Comparison of ENCODE assay signal across 4 worm cellular contexts in the genomic region with DNA sequence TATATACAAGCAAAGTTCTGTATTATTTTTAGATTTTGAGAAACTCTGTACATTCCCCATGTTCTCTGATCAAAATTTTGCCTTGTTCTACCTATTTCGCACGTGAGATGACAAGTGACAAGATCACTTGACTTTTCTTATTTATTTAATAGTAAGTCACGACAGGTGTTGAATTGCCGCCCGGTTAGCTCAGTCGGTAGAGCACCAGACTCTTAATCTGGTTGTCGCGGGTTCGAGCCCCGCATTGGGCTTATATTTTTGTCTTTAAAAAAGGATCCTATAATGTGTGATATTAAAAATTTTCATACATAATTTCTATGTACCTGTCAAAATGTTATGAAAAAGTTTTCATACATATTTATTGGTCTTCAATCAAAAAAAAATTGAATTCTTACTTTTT.
TF ChIP-seq lines count a peak whose summit lies in the region.

No protein-coding gene starts in this region.

TF ChIP-seq in whole organism, L1 larva, 84 proteins besides CTCF, POLR2A, EP300 and RAD21 (continued from another document and continues in another):
- TF ChIP-seq ceh-63 (GFP tag; optimal IDR thresholded peaks at IDR 0.05; lab: Kevin White, UChicago) (no peak), nhr-90 (tag; optimal IDR thresholded peaks at IDR 0.05; lab: Kevin White, UChicago; ENCODE audit: poor library complexity) (peak; percentile 25), mep-1 (tag; optimal IDR thresholded peaks at IDR 0.05; lab: Kevin White, UChicago) (no peak), elt-2 (tag; optimal IDR thresholded peaks at IDR 0.05; lab: Kevin White, UChicago) (peak; percentile 33), lin-35 (GFP tag; optimal IDR thresholded peaks at IDR 0.05; lab: Kevin White, UChicago) (peak in 1 of 2 experiments; percentile 51), ceh-90 (tag; optimal IDR thresholded peaks at IDR 0.05; lab: Kevin White, UChicago) (no peak), C16A3.4 (tag; optimal IDR thresholded peaks at IDR 0.05; lab: Kevin White, UChicago) (peak; percentile 14), fos-1 (tag; optimal IDR thresholded peaks at IDR 0.05; lab: Kevin White, UChicago) (no peak), grh-1 (GFP tag; IDR thresholded peaks at IDR 0.05; lab: Robert Waterston, UW) (no peak), pqm-1 (tag; optimal IDR thresholded peaks at IDR 0.05; lab: Kevin White, UChicago) (no peak), lin-14 (GFP tag; optimal IDR thresholded peaks at IDR 0.05; lab: Kevin White, UChicago) (no peak), egl-13 (tag; optimal IDR thresholded peaks at IDR 0.05; lab: Kevin White, UChicago) (no peak), nhr-237 (tag; optimal IDR thresholded peaks at IDR 0.05; lab: Kevin White, UChicago) (no peak), unc-30 (tag; optimal IDR thresholded peaks at IDR 0.05; lab: Kevin White, UChicago) (no peak), skn-1 (tag; optimal IDR thresholded peaks at IDR 0.05; lab: Kevin White, UChicago) (no peak), nhr-77 (tag; optimal IDR thresholded peaks at IDR 0.05; lab: Kevin White, UChicago) (no peak), Y116A8C.19 (tag; optimal IDR thresholded peaks at IDR 0.05; lab: Kevin White, UChicago; ENCODE audit: borderline replicate concordance) (no peak), F16B12.6 (tag; optimal IDR thresholded peaks at IDR 0.05; lab: Kevin White, UChicago) (no peak), nhr-85 (tag; lab: Kevin White, UChicago) (peak; percentile 60), rnt-1 (tag; optimal IDR thresholded peaks at IDR 0.05; lab: Kevin White, UChicago) (peak; percentile 41), jun-1 (tag; optimal IDR thresholded peaks at IDR 0.05; lab: Kevin White, UChicago) (no peak), aha-1 (tag; optimal IDR thresholded peaks at IDR 0.05; lab: Kevin White, UChicago) (no peak), nhr-12 (tag; optimal IDR thresholded peaks at IDR 0.05; lab: Kevin White, UChicago) (no peak), efl-1 (optimal IDR thresholded peaks at IDR 0.05; lab: Kevin White, UChicago) (no peak), efl-1 (GFP tag; optimal IDR thresholded peaks at IDR 0.05 in 1 of 2; lab: Kevin White, UChicago) (peak in 1 of 2 experiments; percentile 64), lin-15B (tag; optimal IDR thresholded peaks at IDR 0.05; lab: Kevin White, UChicago) (no peak), sox-4 (tag; optimal IDR thresholded peaks at IDR 0.05; lab: Kevin White, UChicago) (no peak), zag-1 (tag; optimal IDR thresholded peaks at IDR 0.05; lab: Kevin White, UChicago) (no peak), lsy-2 (tag; optimal IDR thresholded peaks at IDR 0.05; lab: Kevin White, UChicago) (peak in 1 of 2 experiments; percentile 14), egl-27 (tag; optimal IDR thresholded peaks at IDR 0.05; lab: Kevin White, UChicago) (no peak), swsn-7 (tag; optimal IDR thresholded peaks at IDR 0.05; lab: Kevin White, UChicago) (no peak), unc-86 (tag; optimal IDR thresholded peaks at IDR 0.05; lab: Kevin White, UChicago) (no peak), nhr-71 (tag; optimal IDR thresholded peaks at IDR 0.05; lab: Kevin White, UChicago) (peak; percentile 68)

TF ChIP-seq in whole organism, L2 larva, 48 proteins besides CTCF, POLR2A, EP300 and RAD21 (continued from another document):
- TF ChIP-seq sma-3 (GFP tag; optimal IDR thresholded peaks at IDR 0.05; lab: Kevin White, UChicago) (peak; percentile 4), lsy-2 (tag; optimal IDR thresholded peaks at IDR 0.05; lab: Kevin White, UChicago) (no peak), aly-2 (tag; optimal IDR thresholded peaks at IDR 0.05; lab: Kevin White, UChicago) (no peak), nhr-21 (tag; optimal IDR thresholded peaks at IDR 0.05; lab: Kevin White, UChicago) (no peak)

TF ChIP-seq in whole organism, L4 larva, 104 proteins besides CTCF, POLR2A, EP300 and RAD21 (continued from another document and continues in another):
- peak; percentile 77; the same call in 1 of the 2 replicates for TF ChIP-seq F26F4.8 (GFP tag; conservative IDR thresholded peaks at IDR 0.05; lab: Robert Waterston, UW)
- TF ChIP-seq spr-3 (GFP tag; optimal IDR thresholded peaks at IDR 0.05; lab: Kevin White, UChicago), result no peak
- TF ChIP-seq mdl-1 (tag; optimal IDR thresholded peaks at IDR 0.05; lab: Kevin White, UChicago), result no peak
- no peak for TF ChIP-seq zip-2 (tag; optimal IDR thresholded peaks at IDR 0.05; lab: Kevin White, UChicago)
- 0 out of 2 replicates have a peak, but pooled peaks have one; percentile 15 for TF ChIP-seq Y75B8A.6 (GFP tag; IDR thresholded peaks at IDR 0.05; lab: Robert Waterston, UW)
- no peak for TF ChIP-seq T20F7.1 (GFP tag; optimal IDR thresholded peaks at IDR 0.05; lab: Kevin White, UChicago)
- peak; percentile 85 for TF ChIP-seq snpc-1.2 (GFP tag; IDR thresholded peaks at IDR 0.05; lab: Robert Waterston, UW)
- no peak for TF ChIP-seq unc-130 (GFP tag; optimal IDR thresholded peaks at IDR 0.05; lab: Kevin White, UChicago)
- TF ChIP-seq ceh-44 (GFP tag; IDR thresholded peaks at IDR 0.05; lab: Robert Waterston, UW), result 0 out of 2 replicates have a peak, but pooled peaks have one; percentile 39
- no peak for TF ChIP-seq nhr-10 (tag; optimal IDR thresholded peaks at IDR 0.05; lab: Kevin White, UChicago)
- no peak; the same call in 1 of the 2 replicates for TF ChIP-seq madf-9 (GFP tag; conservative IDR thresholded peaks at IDR 0.05; lab: Robert Waterston, UW)
- TF ChIP-seq nhr-237 (tag; optimal IDR thresholded peaks at IDR 0.05; lab: Kevin White, UChicago), result no peak
- TF ChIP-seq dve-1 (tag; optimal IDR thresholded peaks at IDR 0.05; lab: Kevin White, UChicago; ENCODE audit: insufficient read depth), result peak; percentile 50
- peak; percentile 77 for TF ChIP-seq dmd-8 (GFP tag; IDR thresholded peaks at IDR 0.05; lab: Robert Waterston, UW)
- no peak for TF ChIP-seq jun-1 (tag; optimal IDR thresholded peaks at IDR 0.05; lab: Kevin White, UChicago)
- no peak for TF ChIP-seq F10B5.3 (tag; optimal IDR thresholded peaks at IDR 0.05; lab: Kevin White, UChicago)
- no peak for TF ChIP-seq fkh-10 (GFP tag; optimal IDR thresholded peaks at IDR 0.05; lab: Kevin White, UChicago)
- no peak for TF ChIP-seq dpl-1 (GFP tag; optimal IDR thresholded peaks at IDR 0.05; lab: Kevin White, UChicago)
- TF ChIP-seq unc-39 (tag; optimal IDR thresholded peaks at IDR 0.05; lab: Kevin White, UChicago), result no peak
- TF ChIP-seq zfp-2 (tag; optimal IDR thresholded peaks at IDR 0.05; lab: Kevin White, UChicago), result no peak
- no peak for TF ChIP-seq nhr-11 (tag; optimal IDR thresholded peaks at IDR 0.05; lab: Kevin White, UChicago)
- peak in 1 of 2 experiments; percentile 72 for TF ChIP-seq daf-16 (GFP tag; optimal IDR thresholded peaks at IDR 0.05; lab: Kevin White, UChicago)
- TF ChIP-seq daf-16 (tag; optimal IDR thresholded peaks at IDR 0.05; lab: Kevin White, UChicago), result peak; percentile 33
- no peak for TF ChIP-seq ZK546.5 (tag; optimal IDR thresholded peaks at IDR 0.05; lab: Kevin White, UChicago)
- TF ChIP-seq lsy-2 (tag; optimal IDR thresholded peaks at IDR 0.05; lab: Kevin White, UChicago), result no peak
- no peak for TF ChIP-seq nhr-25 (tag; optimal IDR thresholded peaks at IDR 0.05; lab: Kevin White, UChicago; ENCODE audit: borderline replicate concordance, insufficient read depth)
- TF ChIP-seq Y105C5A.15 (GFP tag; IDR thresholded peaks at IDR 0.05; lab: Robert Waterston, UW), result no peak
- peak; percentile 86 for TF ChIP-seq hlh-30 (tag; optimal IDR thresholded peaks at IDR 0.05; lab: Kevin White, UChicago; ENCODE audit: insufficient read depth)
- TF ChIP-seq lin-38 (GFP tag; IDR thresholded peaks at IDR 0.05; lab: Robert Waterston, UW), result no peak
- peak; percentile 20 for TF ChIP-seq lir-3 (tag; optimal IDR thresholded peaks at IDR 0.05; lab: Kevin White, UChicago)
- TF ChIP-seq ZK337.2 (GFP tag; IDR thresholded peaks at IDR 0.05; lab: Robert Waterston, UW), result no peak
- no peak for TF ChIP-seq hif-1 (tag; optimal IDR thresholded peaks at IDR 0.05; lab: Kevin White, UChicago)
- no peak for TF ChIP-seq unc-62 (GFP tag; optimal IDR thresholded peaks at IDR 0.05 in 1 of 2; lab: Kevin White, UChicago)
- TF ChIP-seq unc-62 (tag; optimal IDR thresholded peaks at IDR 0.05; lab: Kevin White, UChicago), result no peak
- TF ChIP-seq vab-7 (GFP tag; IDR thresholded peaks at IDR 0.05; lab: Robert Waterston, UW), result peak; percentile 67; the same call in 1 of the 2 replicates
- TF ChIP-seq spr-1 (tag; optimal IDR thresholded peaks at IDR 0.05; lab: Kevin White, UChicago), result peak; percentile 7
- TF ChIP-seq aly-2 (tag; optimal IDR thresholded peaks at IDR 0.05; lab: Kevin White, UChicago), result no peak
- no peak for TF ChIP-seq nhr-77 (tag; optimal IDR thresholded peaks at IDR 0.05; lab: Kevin White, UChicago)
- TF ChIP-seq nhr-76 (tag; optimal IDR thresholded peaks at IDR 0.05; lab: Kevin White, UChicago), result no peak
- no peak for TF ChIP-seq sdz-12 (GFP tag; optimal IDR thresholded peaks at IDR 0.05; lab: Kevin White, UChicago)
- TF ChIP-seq arid-1 (GFP tag; conservative IDR thresholded peaks at IDR 0.05; lab: Robert Waterston, UW), result no peak; the same call in 1 of the 2 replicates
- no peak for TF ChIP-seq lin-29 (GFP tag; IDR thresholded peaks at IDR 0.05; lab: Robert Waterston, UW)
- no peak for TF ChIP-seq ceh-20 (GFP tag; IDR thresholded peaks at IDR 0.05; lab: Robert Waterston, UW)
- no peak for TF ChIP-seq lin-39 (tag; optimal IDR thresholded peaks at IDR 0.05; lab: Kevin White, UChicago)
- TF ChIP-seq F49E8.2 (tag; optimal IDR thresholded peaks at IDR 0.05; lab: Kevin White, UChicago; ENCODE audit: borderline replicate concordance), result no peak
- no peak for TF ChIP-seq ama-1 (optimal IDR thresholded peaks at IDR 0.05; lab: Kevin White, UChicago)
- TF ChIP-seq tra-1 (GFP tag; IDR thresholded peaks at IDR 0.05; lab: Robert Waterston, UW), result no peak

TF ChIP-seq in whole organism, young adult, 124 proteins besides CTCF, POLR2A, EP300 and RAD21 (continued from another document):
- TF ChIP-seq F55B11.4 (tag; optimal IDR thresholded peaks at IDR 0.05; lab: Kevin White, UChicago; ENCODE audit: borderline replicate concordance, insufficient read depth) (no peak), tbp1 (GFP tag; optimal IDR thresholded peaks at IDR 0.05; lab: Kevin White, UChicago) (peak; percentile 88), let-607 (tag; optimal IDR thresholded peaks at IDR 0.05; lab: Kevin White, UChicago) (peak in 1 of 2 experiments; percentile 20), ztf-26 (tag; optimal IDR thresholded peaks at IDR 0.05; lab: Kevin White, UChicago) (peak; percentile 7), dpl-1 (GFP tag; optimal IDR thresholded peaks at IDR 0.05; lab: Kevin White, UChicago) (no peak), hlh-12 (tag; optimal IDR thresholded peaks at IDR 0.05; lab: Kevin White, UChicago) (no peak), gei-17 (GFP tag; optimal IDR thresholded peaks at IDR 0.05; lab: Kevin White, UChicago) (no peak), K11D2.4 (GFP tag; IDR thresholded peaks at IDR 0.05; lab: Robert Waterston, UW) (no peak), C06A6.2 (GFP tag; conservative IDR thresholded peaks at IDR 0.05; lab: Robert Waterston, UW) (no peak), attf-5 (GFP tag; optimal IDR thresholded peaks at IDR 0.05; lab: Kevin White, UChicago) (no peak), nfya-2 (GFP tag; IDR thresholded peaks at IDR 0.05; lab: Robert Waterston, UW) (no peak), attf-6 (GFP tag; IDR thresholded peaks at IDR 0.05; lab: Robert Waterston, UW) (peak; percentile 65; the same call in 1 of the 2 replicates), lin-40 (tag; optimal IDR thresholded peaks at IDR 0.05; lab: Kevin White, UChicago) (no peak), him-1 (tag; optimal IDR thresholded peaks at IDR 0.05; lab: Kevin White, UChicago) (peak; percentile 59), lin-26 (GFP tag; IDR thresholded peaks at IDR 0.05; lab: Robert Waterston, UW) (peak; percentile 82), cebp-1 (GFP tag; IDR thresholded peaks at IDR 0.05; lab: Robert Waterston, UW) (no peak), cebp-1 (tag; optimal IDR thresholded peaks at IDR 0.05; lab: Kevin White, UChicago) (no peak), mel-28 (tag; optimal IDR thresholded peaks at IDR 0.05; lab: Kevin White, UChicago; ENCODE audit: borderline replicate concordance) (no peak), rcor-1 (GFP tag; IDR thresholded peaks at IDR 0.05; lab: Robert Waterston, UW) (peak; percentile 29; the same call in 1 of the 2 replicates), athp-1 (tag; optimal IDR thresholded peaks at IDR 0.05; lab: Kevin White, UChicago) (peak; percentile 8), B0261.1 (tag; optimal IDR thresholded peaks at IDR 0.05; lab: Kevin White, UChicago) (peak; percentile 75), zim-3 (tag; optimal IDR thresholded peaks at IDR 0.05; lab: Kevin White, UChicago) (no peak), ztf-25 (GFP tag; IDR thresholded peaks at IDR 0.05; lab: Robert Waterston, UW) (peak; percentile 57; the same call in 1 of the 2 replicates), ceh-40 (GFP tag; IDR thresholded peaks at IDR 0.05; lab: Robert Waterston, UW) (0 out of 2 replicates have a peak, but pooled peaks have one; percentile 71), lsy-27 (tag; optimal IDR thresholded peaks at IDR 0.05; lab: Kevin White, UChicago; ENCODE audit: borderline replicate concordance, insufficient read depth) (no peak), Y53G8AR.9 (GFP tag; conservative IDR thresholded peaks at IDR 0.05; lab: Robert Waterston, UW) (no peak), somi-1 (GFP tag; optimal IDR thresholded peaks at IDR 0.05; lab: Kevin White, UChicago) (peak; percentile 13), nfyb-1 (GFP tag; IDR thresholded peaks at IDR 0.05; lab: Robert Waterston, UW) (no peak), ceh-58 (GFP tag; IDR thresholded peaks at IDR 0.05; lab: Robert Waterston, UW) (no peak), sea-2 (GFP tag; IDR thresholded peaks at IDR 0.05; lab: Robert Waterston, UW) (no peak), nfya-1 (tag; optimal IDR thresholded peaks at IDR 0.05; lab: Kevin White, UChicago; ENCODE audit: borderline replicate concordance, insufficient read depth) (no peak), unc-62 (GFP tag; optimal IDR thresholded peaks at IDR 0.05; lab: Kevin White, UChicago) (no peak), pbrm-1 (GFP tag; IDR thresholded peaks at IDR 0.05; lab: Robert Waterston, UW) (no peak), nhr-179 (tag; optimal IDR thresholded peaks at IDR 0.05; lab: Kevin White, UChicago) (peak; percentile 25), madf-10 (tag; optimal IDR thresholded peaks at IDR 0.05; lab: Kevin White, UChicago) (peak; percentile 48), ceh-100 (GFP tag; IDR thresholded peaks at IDR 0.05; lab: Robert Waterston, UW) (no peak), mxl-1 (tag; optimal IDR thresholded peaks at IDR 0.05; lab: Kevin White, UChicago) (peak; percentile 12), die-1 (tag; optimal IDR thresholded peaks at IDR 0.05; lab: Kevin White, UChicago) (peak; percentile 78), ceh-79 (tag; optimal IDR thresholded peaks at IDR 0.05; lab: Kevin White, UChicago) (peak; percentile 7), egl-44 (GFP tag; IDR thresholded peaks at IDR 0.05; lab: Robert Waterston, UW) (peak; percentile 42; the same call in 1 of the 2 replicates), Y56A3A.18 (GFP tag; IDR thresholded peaks at IDR 0.05; lab: Robert Waterston, UW) (peak; percentile 65; the same call in 1 of the 2 replicates), nhr-90 (tag; optimal IDR thresholded peaks at IDR 0.05; lab: Kevin White, UChicago) (peak; percentile 71), ztf-18 (tag; optimal IDR thresholded peaks at IDR 0.05; lab: Kevin White, UChicago) (peak; percentile 61), dpff-1 (tag; optimal IDR thresholded peaks at IDR 0.05; lab: Kevin White, UChicago) (no peak), egl-18 (GFP tag; IDR thresholded peaks at IDR 0.05; lab: Robert Waterston, UW) (no peak), aptf-2 (GFP tag; conservative IDR thresholded peaks at IDR 0.05; lab: Robert Waterston, UW) (no peak), hsf-1 (GFP tag; IDR thresholded peaks at IDR 0.05; lab: Robert Waterston, UW) (no peak), repo-1 (tag; optimal IDR thresholded peaks at IDR 0.05; lab: Kevin White, UChicago) (no peak), sptf-2 (GFP tag; optimal IDR thresholded peaks at IDR 0.05; lab: Kevin White, UChicago) (peak; percentile 72), dox-1 (GFP tag; IDR thresholded peaks at IDR 0.05; lab: Robert Waterston, UW) (peak; percentile 67), hmg-1.2 (GFP tag; IDR thresholded peaks at IDR 0.05; lab: Robert Waterston, UW) (peak; percentile 56), let-526 (GFP tag; IDR thresholded peaks at IDR 0.05; lab: Robert Waterston, UW) (no peak), madf-3 (GFP tag; IDR thresholded peaks at IDR 0.05; lab: Robert Waterston, UW) (no peak), snpc-1.1 (tag; optimal IDR thresholded peaks at IDR 0.05; lab: Kevin White, UChicago; ENCODE audit: insufficient read depth) (no peak)
